Fruit fly (Drosophila melanogaster) whole organism, embryonic: ENCODE measurements around the gene CG17109.

Source experiments
- ATbp ChIP-seq: fragments of 200-800 bp; sonication (Bioruptor generic); optimal IDR thresholded peaks from 2 replicates; lab custom pipeline; 2017; ENCODE audit warnings: missing biosample characterization, mild to moderate bottlenecking, missing genetic modification characterization, missing genetic modification reagents
- CG10654 ChIP-seq: fragments of 200-800 bp; sonication (Bioruptor generic); optimal IDR thresholded peaks from 2 replicates; lab custom pipeline; 2016; ENCODE audit warnings: missing biosample characterization, missing genetic modification characterization
- CG12391 ChIP-seq: fragments of 200-800 bp; sonication (Bioruptor generic); optimal IDR thresholded peaks from 3 replicates; lab custom pipeline; 2018; ENCODE audit warnings: missing biosample characterization, mild to moderate bottlenecking, missing genetic modification characterization, moderate library complexity
- CG12659 ChIP-seq: fragments of 200-800 bp; sonication (Bioruptor generic); optimal IDR thresholded peaks from 3 replicates; lab custom pipeline; 2017; ENCODE audit warnings: mild to moderate bottlenecking, missing biosample characterization, missing genetic modification reagents, missing genetic modification characterization
- CG13287 ChIP-seq: fragments of 200-800 bp; sonication (Bioruptor generic); IDR thresholded peaks from 2 replicates; pipeline ENCODE4 v1.3.6; 2022; ENCODE audit warnings: missing biosample characterization, missing genetic modification characterization; ENCODE audit not compliant: partially characterized antibody
- CG14050 ChIP-seq: fragments of 200-800 bp; sonication (Bioruptor generic); IDR thresholded peaks from 3 replicates; pipeline ENCODE4 v1.3.6; 2022; ENCODE audit warnings: missing biosample characterization, missing genetic modification characterization
- CG14710 ChIP-seq: fragments of 200-800 bp; sonication (Bioruptor generic); optimal IDR thresholded peaks from 3 replicates; lab custom pipeline; 2019; ENCODE audit warnings: missing biosample characterization, mild to moderate bottlenecking, missing genetic modification characterization, moderate library complexity
- CG17186 ChIP-seq: fragments of 200-800 bp; sonication (Bioruptor generic); optimal IDR thresholded peaks from 3 replicates; lab custom pipeline; 2017; ENCODE audit warnings: missing biosample characterization, missing genetic modification reagents, missing genetic modification characterization
- CG2678 ChIP-seq: fragments of 200-800 bp; sonication (Bioruptor generic); optimal IDR thresholded peaks from 3 replicates; lab custom pipeline; 2019; ENCODE audit warnings: missing biosample characterization, mild to moderate bottlenecking, missing genetic modification characterization, moderate library complexity
- CG3065 ChIP-seq: fragments of 200-800 bp; sonication (Bioruptor generic); optimal IDR thresholded peaks from 2 replicates; lab custom pipeline; 2016; ENCODE audit warnings: missing biosample characterization, missing genetic modification characterization
- CG4328 ChIP-seq: fragments of 200-800 bp; sonication (Bioruptor generic); optimal IDR thresholded peaks from 3 replicates; lab custom pipeline; 2017; ENCODE audit warnings: missing biosample characterization, missing genetic modification reagents, missing genetic modification characterization
- CG43689 ChIP-seq: fragments of 200-800 bp; sonication (Bioruptor generic); IDR thresholded peaks from 2 replicates; pipeline ENCODE4 v1.3.6; 2022; ENCODE audit warnings: missing biosample characterization, missing genetic modification characterization
- CG4707 ChIP-seq: fragments of 200-800 bp; sonication (Bioruptor generic); optimal IDR thresholded peaks from 2 replicates; lab custom pipeline; 2018; ENCODE audit warnings: missing biosample characterization, mild to moderate bottlenecking, missing genetic modification characterization, moderate library complexity
- CG4820 ChIP-seq: fragments of 200-800 bp; sonication (Bioruptor generic); optimal IDR thresholded peaks from 3 replicates; lab custom pipeline; 2016; ENCODE audit warnings: missing biosample characterization, missing genetic modification characterization
- CG6689 ChIP-seq: fragments of 200-800 bp; sonication (Bioruptor generic); IDR thresholded peaks from 2 replicates; pipeline ENCODE4 v1.3.6; 2022; ENCODE audit warnings: missing biosample characterization, missing genetic modification characterization
- CG6854 ChIP-seq: fragments of 200-800 bp; sonication (Bioruptor generic); optimal IDR thresholded peaks from 3 replicates; lab custom pipeline; 2017; ENCODE audit warnings: missing biosample characterization, mild to moderate bottlenecking, missing genetic modification characterization
- CG7839 ChIP-seq: fragments of 200-800 bp; sonication (Bioruptor generic); optimal IDR thresholded peaks from 3 replicates; lab custom pipeline; 2018; ENCODE audit warnings: missing biosample characterization, mild to moderate bottlenecking, missing genetic modification characterization, moderate library complexity
- CG8765 ChIP-seq: fragments of 200-800 bp; sonication (Bioruptor generic); IDR thresholded peaks from 2 replicates; pipeline ENCODE4 v1.3.6; 2022; ENCODE audit warnings: missing biosample characterization, missing genetic modification characterization
- CG9932 ChIP-seq: fragments of 200-800 bp; sonication (Bioruptor generic); IDR thresholded peaks from 2 replicates; pipeline ENCODE4 v1.3.6; 2022; ENCODE audit warnings: missing biosample characterization, missing genetic modification characterization
- CTCF ChIP-seq: fragments of 200-800 bp; sonication (Bioruptor generic); optimal IDR thresholded peaks from 2 replicates; lab custom pipeline; 2017; ENCODE audit warnings: missing biosample characterization, mild to moderate bottlenecking, missing genetic modification characterization, moderate library complexity
- Dbx ChIP-seq: fragments of 200-800 bp; sonication (Bioruptor generic); IDR thresholded peaks from 3 replicates; pipeline ENCODE4 v1.3.6; 2022; ENCODE audit warnings: missing biosample characterization, missing genetic modification characterization
- Doc2 ChIP-seq: fragments of 200-800 bp; sonication (Bioruptor generic); IDR thresholded peaks from 2 replicates; pipeline ENCODE4 v1.3.6; 2022; ENCODE audit warnings: missing biosample characterization, missing genetic modification characterization
- Dp ChIP-seq: fragments of 200-800 bp; sonication (Bioruptor generic); optimal IDR thresholded peaks from 2 replicates; lab custom pipeline; 2018; ENCODE audit warnings: missing biosample characterization, mild to moderate bottlenecking, missing genetic modification characterization, moderate library complexity
- H15 ChIP-seq: fragments of 200-800 bp; sonication (Bioruptor generic); IDR thresholded peaks from 3 replicates; pipeline ENCODE4 v1.3.6; 2022; ENCODE audit warnings: missing biosample characterization, missing genetic modification characterization
- NfI ChIP-seq: fragments of 200-800 bp; sonication (Bioruptor generic); optimal IDR thresholded peaks from 3 replicates; lab custom pipeline; 2018; ENCODE audit warnings: missing biosample characterization, mild to moderate bottlenecking, missing genetic modification characterization, moderate library complexity
- Pdp1 ChIP-seq, 2 experiments: fragments of 200-800 bp; sonication (Bioruptor generic); optimal IDR thresholded peaks; 3 replicates each; lab custom pipeline; 2016; ENCODE audit warnings: missing biosample characterization in 2 of 2, missing genetic modification characterization in 2 of 2, mild to moderate bottlenecking in 1 of 2, moderate library complexity in 1 of 2
- Ravus ChIP-seq: fragments of 200-800 bp; sonication (Bioruptor generic); IDR thresholded peaks from 2 replicates; pipeline ENCODE4 v1.3.6; 2022; ENCODE audit warnings: missing biosample characterization, missing genetic modification characterization
- Sry-δ ChIP-seq: fragments of 200-800 bp; sonication (Bioruptor generic); optimal IDR thresholded peaks from 2 replicates; lab custom pipeline; 2016; ENCODE audit warnings: missing biosample characterization, missing genetic modification characterization
- Trl ChIP-seq, 3 experiments: fragments of >200 bp in 2 of 3; fragments of 200-800 bp in 1 of 3; sonication (Bioruptor generic) in 1 of 3; optimal IDR thresholded peaks; 2 replicates in 1 of 3; 3 replicates in 2 of 3; lab custom pipeline; 2016 to 2017; ENCODE audit warnings: missing biosample characterization in 1 of 3, missing genetic modification characterization in 1 of 3
- Xbp1 ChIP-seq: fragments of 200-800 bp; sonication (Bioruptor generic); optimal IDR thresholded peaks from 3 replicates; lab custom pipeline; 2016; ENCODE audit warnings: missing biosample characterization, mild to moderate bottlenecking, missing genetic modification characterization
- ara ChIP-seq: fragments of 200-800 bp; sonication (Bioruptor generic); IDR thresholded peaks from 2 replicates; pipeline ENCODE4 v1.3.6; 2022; ENCODE audit warnings: missing biosample characterization, missing genetic modification characterization
- ash1 ChIP-seq: fragments of 200-800 bp; sonication (Bioruptor generic); optimal IDR thresholded peaks from 2 replicates; lab custom pipeline; 2018; ENCODE audit warnings: missing biosample characterization, mild to moderate bottlenecking, missing genetic modification characterization
- da ChIP-seq: fragments of 200-800 bp; sonication (Bioruptor generic); optimal IDR thresholded peaks from 2 replicates; lab custom pipeline; 2016; ENCODE audit warnings: missing biosample characterization, missing genetic modification characterization
- gfzf ChIP-seq: fragments of 200-800 bp; sonication (Bioruptor generic); optimal IDR thresholded peaks from 2 replicates; lab custom pipeline; 2016; ENCODE audit warnings: missing biosample characterization, mild to moderate bottlenecking, missing genetic modification characterization, moderate library complexity
- hbn ChIP-seq: fragments of 200-800 bp; sonication (Bioruptor generic); IDR thresholded peaks from 2 replicates; pipeline ENCODE4 v1.3.6; 2022; ENCODE audit warnings: missing biosample characterization, missing genetic modification characterization; ENCODE audit not compliant: partially characterized antibody
- jumu ChIP-seq: fragments of 200-800 bp; sonication (Bioruptor generic); optimal IDR thresholded peaks from 3 replicates; lab custom pipeline; 2016; ENCODE audit warnings: missing biosample characterization, missing genetic modification characterization
- klu ChIP-seq: fragments of 200-800 bp; sonication (Bioruptor generic); IDR thresholded peaks from 2 replicates; pipeline ENCODE4 v1.3.6; 2022; ENCODE audit warnings: missing biosample characterization, missing genetic modification characterization
- lmd ChIP-seq: fragments of 200-800 bp; sonication (Bioruptor generic); IDR thresholded peaks from 2 replicates; pipeline ENCODE4 v1.3.6; 2022; ENCODE audit warnings: missing biosample characterization, missing genetic modification characterization
- lov ChIP-seq, 2 experiments: fragments of 200-800 bp in 1 of 2; fragments of >200 bp in 1 of 2; sonication (Bioruptor generic) in 1 of 2; IDR thresholded peaks in 1 of 2; optimal IDR thresholded peaks in 1 of 2; 2 replicates in 1 of 2; 3 replicates in 1 of 2; pipeline versions ENCODE4 v1.3.6 to Lab custom; 2017 to 2022; ENCODE audit warnings: missing biosample characterization in 1 of 2, missing genetic modification characterization in 1 of 2
- org-1 ChIP-seq: fragments of 200-800 bp; sonication (Bioruptor generic); optimal IDR thresholded peaks from 2 replicates; lab custom pipeline; 2017; ENCODE audit warnings: missing biosample characterization, missing genetic modification characterization
- pb ChIP-seq: fragments of 200-800 bp; sonication (Bioruptor generic); optimal IDR thresholded peaks from 3 replicates; lab custom pipeline; 2016; ENCODE audit warnings: missing biosample characterization, missing genetic modification characterization
- pita ChIP-seq: fragments of 200-800 bp; sonication (Bioruptor generic); optimal IDR thresholded peaks from 2 replicates; lab custom pipeline; 2017; ENCODE audit warnings: missing biosample characterization, mild to moderate bottlenecking, missing genetic modification characterization
- pum ChIP-seq: fragments of 200-800 bp; sonication (Bioruptor generic); optimal IDR thresholded peaks from 2 replicates; lab custom pipeline; 2016; ENCODE audit warnings: missing biosample characterization, missing genetic modification characterization
- ranshi ChIP-seq: fragments of 200-800 bp; sonication (Bioruptor generic); IDR thresholded peaks from 2 replicates; pipeline ENCODE4 v1.3.6; 2022; ENCODE audit warnings: missing biosample characterization, missing genetic modification characterization
- repo ChIP-seq: fragments of 200-800 bp; sonication (Bioruptor generic); optimal IDR thresholded peaks from 2 replicates; lab custom pipeline; 2016; ENCODE audit warnings: missing biosample characterization, missing genetic modification characterization
- sc ChIP-seq, 3 experiments: fragments of >200 bp in 2 of 3; fragments of 200-800 bp in 1 of 3; sonication (Bioruptor generic) in 1 of 3; optimal IDR thresholded peaks; 2 replicates in 2 of 3; 3 replicates in 1 of 3; lab custom pipeline; 2017; ENCODE audit warnings: mild to moderate bottlenecking in 1 of 3, missing biosample characterization in 1 of 3, missing genetic modification characterization in 1 of 3, missing genetic modification reagents in 1 of 3
- sima ChIP-seq: fragments of 200-800 bp; sonication (Bioruptor generic); optimal IDR thresholded peaks from 2 replicates; lab custom pipeline; 2016; ENCODE audit warnings: missing biosample characterization, missing genetic modification characterization
- sisA ChIP-seq: fragments of 200-800 bp; sonication (Bioruptor generic); IDR thresholded peaks from 2 replicates; pipeline ENCODE4 v1.3.6; 2022; ENCODE audit warnings: missing biosample characterization, missing genetic modification characterization
- tin ChIP-seq: fragments of 200-800 bp; sonication (Bioruptor generic); optimal IDR thresholded peaks from 3 replicates; lab custom pipeline; 2016; ENCODE audit warnings: missing biosample characterization, missing genetic modification characterization
- yki ChIP-seq: fragments of >200 bp; optimal IDR thresholded peaks from 3 replicates; lab custom pipeline; 2018

Gene CG17109

DNA sequence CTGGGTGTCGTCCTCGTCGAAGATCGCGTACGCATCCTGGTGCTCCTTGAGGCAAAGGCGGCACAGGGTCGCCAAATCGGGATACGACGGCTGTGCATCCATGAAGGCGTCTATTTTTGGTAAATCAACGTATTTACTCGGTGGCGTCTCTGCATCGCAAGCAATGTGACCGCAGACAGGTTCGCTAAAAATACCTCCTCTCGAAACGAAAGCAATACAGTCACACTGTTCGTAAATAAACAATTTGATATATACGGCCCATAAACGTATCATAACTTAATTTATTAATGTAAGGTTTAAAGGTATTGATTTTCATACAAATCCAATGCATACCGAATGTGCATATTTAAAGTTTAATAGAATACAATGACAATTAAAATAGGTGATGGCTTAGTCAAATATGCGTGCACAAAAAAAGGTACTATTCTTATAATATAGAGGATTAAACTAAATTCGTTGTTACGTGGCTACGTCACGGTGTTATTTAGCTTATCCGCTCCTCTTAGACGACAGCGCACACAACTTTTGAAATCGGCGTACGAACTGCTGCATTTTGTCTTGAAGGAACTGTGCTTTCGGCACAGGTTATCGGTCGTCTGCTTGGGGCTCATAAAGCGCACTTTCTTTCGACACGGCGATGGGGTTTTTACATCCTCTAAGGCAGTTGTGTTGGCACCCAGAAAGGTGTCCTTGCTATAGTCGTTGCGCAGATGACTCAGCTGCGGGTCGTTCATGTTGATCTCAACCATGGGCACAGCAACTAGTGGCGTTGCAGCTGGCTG, 30.9 kb downstream of the CG17109 start, which contains the start of gene CG31365 (continued):
- TF ChIP-seq CG4820 (GFP tag; lab: Kevin White, UChicago) (no peak), CG17186 (GFP tag; lab: Kevin White, UChicago) (peak; percentile 2), CG9932 (GFP tag; lab: Robert Waterston, UW) (no peak), Dp (peak; percentile 36), Ravus (no peak), yki (lab: Kevin White, UChicago) (no peak), ranshi (GFP tag; lab: Robert Waterston, UW) (no peak), CG2678 (no peak), CG12391 (tag; lab: Kevin White, UChicago) (peak; percentile 31), CG8765 (no peak), pb (GFP tag; lab: Kevin White, UChicago) (no peak), CG4328 (GFP tag; lab: Kevin White, UChicago) (no peak), CG10654 (no peak), lmd (GFP tag; lab: Robert Waterston, UW) (no peak), sc (optimal IDR thresholded peaks at IDR 0.05; lab: Kevin White, UChicago) (no peak), sc (GFP tag; optimal IDR thresholded peaks at IDR 0.05; lab: Kevin White, UChicago) (no peak), NfI (GFP tag; lab: Kevin White, UChicago) (no peak), CG4707 (GFP tag; lab: Kevin White, UChicago) (no peak), Sry-δ (GFP tag; lab: Kevin White, UChicago) (no peak), Xbp1 (GFP tag; lab: Kevin White, UChicago) (no peak), pum (no peak), tin (GFP tag; lab: Kevin White, UChicago) (no peak), CG12659 (GFP tag; lab: Kevin White, UChicago) (peak; percentile 41), CTCF (peak; percentile 3), jumu (GFP tag; lab: Kevin White, UChicago) (no peak), Pdp1 (GFP tag; optimal IDR thresholded peaks at IDR 0.05; lab: Kevin White, UChicago) (peak in 1 of 2 experiments; percentile 11), org-1 (no peak), CG6689 (GFP tag; lab: Robert Waterston, UW) (no peak), lov (optimal IDR thresholded peaks at IDR 0.05; lab: Kevin White, UChicago) (no peak), lov (GFP tag; IDR thresholded peaks at IDR 0.05; lab: Robert Waterston, UW) (no peak), CG13287 (GFP tag; lab: Robert Waterston, UW) (peak; percentile 66), CG3065 (GFP tag; lab: Kevin White, UChicago) (no peak), hbn (GFP tag; lab: Robert Waterston, UW) (peak; percentile 41), Doc2 (GFP tag; lab: Robert Waterston, UW) (no peak), ATbp (GFP tag; lab: Kevin White, UChicago) (no peak), ash1 (no peak), Trl (optimal IDR thresholded peaks at IDR 0.05; lab: Kevin White, UChicago) (no peak), Trl (GFP tag; optimal IDR thresholded peaks at IDR 0.05; lab: Kevin White, UChicago) (no peak), CG6854 (GFP tag; lab: Kevin White, UChicago) (no peak), CG14710 (tag; lab: Kevin White, UChicago) (peak; percentile 33), sisA (GFP tag; lab: Robert Waterston, UW) (no peak), ara (GFP tag; lab: Robert Waterston, UW) (no peak), gfzf (GFP tag; lab: Kevin White, UChicago) (peak; percentile 72), H15 (GFP tag; lab: Robert Waterston, UW) (no peak), CG14050 (GFP tag; lab: Robert Waterston, UW) (no peak), Dbx (GFP tag; lab: Robert Waterston, UW) (no peak), pita (GFP tag; lab: Kevin White, UChicago) (no peak), CG43689 (no peak), klu (no peak), da (GFP tag; lab: Kevin White, UChicago) (no peak), sima (GFP tag; lab: Kevin White, UChicago) (no peak), repo (no peak), CG7839 (no peak)
